Worm (Caenorhabditis elegans): ENCODE measurements around the gene nlp-30.

The nlp-30 gene

ce11 chrV:3953739-3954138 lies 28.0 kb upstream of the nlp-30 start, which contains the start of gene str-247 (continued):
- no peak for TF ChIP-seq die-1 (tag; optimal IDR thresholded peaks at IDR 0.05)
- TF ChIP-seq gei-17 (GFP tag; optimal IDR thresholded peaks at IDR 0.05), result no peak

- TF ChIP-seq Y79H2A.3 (GFP tag; conservative IDR thresholded peaks at IDR 0.05) (no peak), tlf-1 (GFP tag; optimal IDR thresholded peaks at IDR 0.05) (no peak), hrde-1 (tag; optimal IDR thresholded peaks at IDR 0.05; ENCODE audit: borderline replicate concordance) (no peak), ceh-27 (GFP tag; optimal IDR thresholded peaks at IDR 0.05) (no peak), C17E4.6 (GFP tag; IDR thresholded peaks at IDR 0.05) (no peak), ztf-18 (tag; optimal IDR thresholded peaks at IDR 0.05) (no peak), hlh-12 (tag; optimal IDR thresholded peaks at IDR 0.05) (no peak), bed-2 (GFP tag; IDR thresholded peaks at IDR 0.05) (no peak), hlh-26 (GFP tag; conservative IDR thresholded peaks at IDR 0.05) (no peak), lsy-27 (tag; optimal IDR thresholded peaks at IDR 0.05; ENCODE audit: borderline replicate concordance, insufficient read depth) (no peak)
These were observed 24.2 kb upstream of the nlp-30 start, which contains the start of gene cyp-34A5 for ce11 chrV:3957608-3958007. cyp-34A5 (minus strand) TSS chrV:3957708.

ce11 chrV:3961235-3961634 lies 20.5 kb upstream of the nlp-30 start, which contains the start of gene cyp-34A6:
cyp-34A6 (minus strand) TSS chrV:3961335.
- TF ChIP-seq cebp-2 (GFP tag; IDR thresholded peaks at IDR 0.05) (no peak), egl-44 (GFP tag; IDR thresholded peaks at IDR 0.05) (no peak), tbx-9 (tag; optimal IDR thresholded peaks at IDR 0.05; ENCODE audit: borderline replicate concordance) (no peak), C06A6.2 (GFP tag; conservative IDR thresholded peaks at IDR 0.05) (no peak), ztf-6 (GFP tag; IDR thresholded peaks at IDR 0.05) (no peak), zim-3 (tag; optimal IDR thresholded peaks at IDR 0.05) (no peak), somi-1 (GFP tag; optimal IDR thresholded peaks at IDR 0.05) (no peak), dox-1 (GFP tag; IDR thresholded peaks at IDR 0.05) (no peak), nhr-120 (GFP tag; IDR thresholded peaks at IDR 0.05) (no peak), F52B5.7 (tag; optimal IDR thresholded peaks at IDR 0.05) (no peak), aptf-2 (GFP tag; conservative IDR thresholded peaks at IDR 0.05) (no peak), F23B12.7 (tag; optimal IDR thresholded peaks at IDR 0.05; ENCODE audit: insufficient read depth) (no peak), lin-35 (GFP tag; optimal IDR thresholded peaks at IDR 0.05) (no peak), lin-40 (tag; optimal IDR thresholded peaks at IDR 0.05) (no peak)

- TF ChIP-seq ztf-26 (tag; optimal IDR thresholded peaks at IDR 0.05) (no peak), attf-5 (GFP tag; optimal IDR thresholded peaks at IDR 0.05) (no peak), nhr-80 (tag; optimal IDR thresholded peaks at IDR 0.05) (no peak), egl-44 (GFP tag; IDR thresholded peaks at IDR 0.05) (no peak), madf-6 (GFP tag; IDR thresholded peaks at IDR 0.05) (no peak), ztf-3 (GFP tag; optimal IDR thresholded peaks at IDR 0.05) (no peak), unc-62 (GFP tag; optimal IDR thresholded peaks at IDR 0.05) (no peak), Y79H2A.3 (GFP tag; conservative IDR thresholded peaks at IDR 0.05) (no peak), tlf-1 (GFP tag; optimal IDR thresholded peaks at IDR 0.05) (no peak), mes-4 (tag; optimal IDR thresholded peaks at IDR 0.05) (no peak), ceh-79 (tag; optimal IDR thresholded peaks at IDR 0.05) (no peak), C17E4.6 (GFP tag; IDR thresholded peaks at IDR 0.05) (no peak), F37B4.10 (GFP tag; IDR thresholded peaks at IDR 0.05) (no peak)
These were observed 18.1 kb upstream of the nlp-30 start, which contains the start of gene cyp-34A7 for ce11 chrV:3963715-3964114. cyp-34A7 (minus strand) TSS chrV:3963815.

Measured in whole organism, young adult.